Fruit fly (Drosophila melanogaster) whole organism: ENCODE results near the gene CG34323.

Experiments used
- CG8478 ChIP-seq: fragments of >200 bp; optimal IDR thresholded peaks from 2 replicates; lab custom pipeline; 2018; ENCODE audit warnings: inconsistent platforms
- Dll ChIP-seq: fragments of >200 bp; optimal IDR thresholded peaks from 2 replicates; lab custom pipeline; 2017
- EcR ChIP-seq, 2 experiments: fragments of >200 bp; optimal IDR thresholded peaks; 2 replicates each; lab custom pipeline; 2017; ENCODE audit warnings: missing biosample characterization in 2 of 2, missing genetic modification characterization in 2 of 2, missing genetic modification reagents in 2 of 2
- pan ChIP-seq: fragments of >200 bp; optimal IDR thresholded peaks from 2 replicates; lab custom pipeline; 2017
- psq ChIP-seq: fragments of >200 bp; optimal IDR thresholded peaks from 2 replicates; lab custom pipeline; 2017

DNA sequence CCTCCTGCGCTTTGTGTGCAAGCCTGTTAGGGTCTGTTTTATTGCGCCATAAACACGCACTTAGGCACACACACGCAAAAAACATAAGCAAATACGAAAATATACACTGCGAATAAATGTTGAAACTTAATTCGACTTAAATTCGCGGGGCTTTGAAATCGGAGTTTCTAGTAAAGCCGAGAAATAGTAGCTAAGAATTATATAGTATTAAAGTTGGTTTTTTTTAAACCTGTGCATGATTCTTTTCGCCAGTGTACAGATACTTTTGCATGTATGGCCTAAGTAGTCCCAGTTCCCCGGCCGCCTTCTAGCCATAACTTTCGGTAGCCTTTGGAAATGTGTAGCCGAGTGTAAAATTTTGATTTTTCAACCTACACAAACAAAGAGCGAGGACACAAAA lies 14.2 kb downstream of the CG34323 start:
- TF ChIP-seq CG8478 (lab: Kevin White, UChicago): no peak
- TF ChIP-seq Dll (lab: Kevin White, UChicago): no peak
- no peak for TF ChIP-seq psq (lab: Kevin White, UChicago)
- no peak for TF ChIP-seq EcR (GFP tag; optimal IDR thresholded peaks at IDR 0.05; lab: Kevin White, UChicago)
- no peak for TF ChIP-seq pan (lab: Kevin White, UChicago)
